Fruit fly (Drosophila melanogaster) whole organism, embryonic: ENCODE measurements around the gene CG9338.

Experiments
- Antp ChIP-seq: fragments of 200-800 bp; sonication (Bioruptor generic); optimal IDR thresholded peaks from 3 replicates; lab custom pipeline; 2016; ENCODE audit warnings: missing biosample characterization, missing genetic modification characterization
- Bteb2 ChIP-seq: fragments of 200-800 bp; sonication (Bioruptor generic); optimal IDR thresholded peaks from 2 replicates; lab custom pipeline; 2016; ENCODE audit warnings: missing biosample characterization, missing genetic modification characterization
- CG11695 ChIP-seq: fragments of 200-800 bp; sonication (Bioruptor generic); IDR thresholded peaks from 3 replicates; pipeline ENCODE4 v1.3.6; 2022; ENCODE audit warnings: missing biosample characterization, missing genetic modification characterization
- CG13296 ChIP-seq: fragments of 200-800 bp; sonication (Bioruptor generic); optimal IDR thresholded peaks from 3 replicates; lab custom pipeline; 2018; ENCODE audit warnings: missing biosample characterization, mild to moderate bottlenecking, missing genetic modification characterization
- CG13775 ChIP-seq: fragments of 200-800 bp; sonication (Bioruptor generic); optimal IDR thresholded peaks from 3 replicates; lab custom pipeline; 2017; ENCODE audit warnings: missing biosample characterization, mild to moderate bottlenecking, missing genetic modification characterization
- CG15011 ChIP-seq: fragments of 200-800 bp; sonication (Bioruptor generic); optimal IDR thresholded peaks from 3 replicates; lab custom pipeline; 2018; ENCODE audit warnings: missing biosample characterization, mild to moderate bottlenecking, missing genetic modification characterization
- CG15073 ChIP-seq: fragments of 200-800 bp; sonication (Bioruptor generic); optimal IDR thresholded peaks from 2 replicates; lab custom pipeline; 2016; ENCODE audit warnings: missing biosample characterization, missing genetic modification characterization
- CG1647 ChIP-seq: fragments of 200-800 bp; sonication (Bioruptor generic); optimal IDR thresholded peaks from 3 replicates; lab custom pipeline; 2016; ENCODE audit warnings: missing biosample characterization, missing genetic modification characterization
- CG17802 ChIP-seq: fragments of 200-800 bp; sonication (Bioruptor generic); optimal IDR thresholded peaks from 2 replicates; lab custom pipeline; 2018; ENCODE audit warnings: missing biosample characterization, mild to moderate bottlenecking, missing genetic modification characterization, moderate library complexity
- CG18262 ChIP-seq: fragments of 200-800 bp; optimal IDR thresholded peaks from 3 replicates; lab custom pipeline; 2019; ENCODE audit warnings: missing biosample characterization, mild to moderate bottlenecking, missing genetic modification characterization, moderate library complexity
- CG18764 ChIP-seq: fragments of 200-800 bp; sonication (Bioruptor generic); optimal IDR thresholded peaks from 3 replicates; lab custom pipeline; 2016; ENCODE audit warnings: missing biosample characterization, missing genetic modification characterization
- CG2199 ChIP-seq: fragments of 200-800 bp; sonication (Bioruptor generic); IDR thresholded peaks from 3 replicates; pipeline ENCODE4 v1.3.6; 2022; ENCODE audit warnings: missing biosample characterization, missing genetic modification characterization
- CG2202 ChIP-seq: fragments of 200-800 bp; sonication (Bioruptor generic); optimal IDR thresholded peaks from 2 replicates; lab custom pipeline; 2018; ENCODE audit warnings: missing biosample characterization, mild to moderate bottlenecking, missing genetic modification characterization
- CG32767 ChIP-seq: fragments of 200-800 bp; sonication (Bioruptor generic); IDR thresholded peaks from 2 replicates; pipeline ENCODE4 v1.3.6; 2022; ENCODE audit warnings: missing biosample characterization, missing genetic modification characterization
- CG3281 ChIP-seq: fragments of 200-800 bp; sonication (Bioruptor generic); optimal IDR thresholded peaks from 3 replicates; lab custom pipeline; 2017; ENCODE audit warnings: missing biosample characterization, mild to moderate bottlenecking, missing genetic modification characterization
- CG33213 ChIP-seq: fragments of 200-800 bp; sonication (Bioruptor generic); optimal IDR thresholded peaks from 3 replicates; lab custom pipeline; 2016; ENCODE audit warnings: missing biosample characterization, missing genetic modification characterization
- CG33557 ChIP-seq: fragments of 200-800 bp; sonication (Bioruptor generic); optimal IDR thresholded peaks from 2 replicates; lab custom pipeline; 2019; ENCODE audit warnings: missing biosample characterization, mild to moderate bottlenecking, missing genetic modification characterization, moderate library complexity
- CG3995 ChIP-seq: fragments of 200-800 bp; sonication (Bioruptor generic); optimal IDR thresholded peaks from 3 replicates; lab custom pipeline; 2016; ENCODE audit warnings: missing biosample characterization, missing genetic modification characterization
- CG4707 ChIP-seq: fragments of 200-800 bp; sonication (Bioruptor generic); optimal IDR thresholded peaks from 2 replicates; lab custom pipeline; 2018; ENCODE audit warnings: missing biosample characterization, mild to moderate bottlenecking, missing genetic modification characterization, moderate library complexity
- CG4820 ChIP-seq: fragments of 200-800 bp; sonication (Bioruptor generic); optimal IDR thresholded peaks from 3 replicates; lab custom pipeline; 2016; ENCODE audit warnings: missing biosample characterization, missing genetic modification characterization
- CG6254 ChIP-seq: fragments of 200-800 bp; sonication (Bioruptor generic); optimal IDR thresholded peaks from 3 replicates; lab custom pipeline; 2017; ENCODE audit warnings: mild to moderate bottlenecking, missing biosample characterization, missing genetic modification reagents, missing genetic modification characterization
- CG6689 ChIP-seq: fragments of 200-800 bp; sonication (Bioruptor generic); IDR thresholded peaks from 2 replicates; pipeline ENCODE4 v1.3.6; 2022; ENCODE audit warnings: missing biosample characterization, missing genetic modification characterization
- CG7745 ChIP-seq: fragments of 200-800 bp; sonication (Bioruptor generic); optimal IDR thresholded peaks from 2 replicates; lab custom pipeline; 2018; ENCODE audit warnings: missing biosample characterization, mild to moderate bottlenecking, missing genetic modification characterization, moderate library complexity
- CG7928 ChIP-seq: fragments of 200-800 bp; sonication (Bioruptor generic); optimal IDR thresholded peaks from 2 replicates; lab custom pipeline; 2017; ENCODE audit warnings: missing biosample characterization, mild to moderate bottlenecking, missing genetic modification characterization
- CkIIα-i1 ChIP-seq: fragments of 200-800 bp; sonication (Bioruptor generic); IDR thresholded peaks from 2 replicates; pipeline ENCODE4 v1.3.6; 2022; ENCODE audit warnings: missing biosample characterization, missing genetic modification characterization
- D19A ChIP-seq: fragments of 200-800 bp; optimal IDR thresholded peaks from 3 replicates; lab custom pipeline; 2019; ENCODE audit warnings: missing biosample characterization, mild to moderate bottlenecking, missing genetic modification characterization, moderate library complexity
- Dll ChIP-seq: fragments of 200-800 bp; sonication (Bioruptor generic); IDR thresholded peaks from 4 replicates; pipeline ENCODE4 v1.3.6; 2022; ENCODE audit warnings: missing biosample characterization, missing genetic modification characterization; ENCODE audit not compliant: partially characterized antibody
- ERR ChIP-seq: fragments of 200-800 bp; sonication (Bioruptor generic); optimal IDR thresholded peaks from 2 replicates; lab custom pipeline; 2016; ENCODE audit warnings: missing biosample characterization, missing genetic modification characterization
- Fer2 ChIP-seq: fragments of 200-800 bp; sonication (Bioruptor generic); optimal IDR thresholded peaks from 2 replicates; lab custom pipeline; 2018; ENCODE audit warnings: missing biosample characterization, mild to moderate bottlenecking, missing genetic modification characterization, moderate library complexity
- GATAe ChIP-seq: fragments of 200-800 bp; sonication (Bioruptor generic); conservative IDR thresholded peaks from 2 replicates; pipeline ENCODE4 v1.3.6; 2022; ENCODE audit warnings: missing biosample characterization, missing genetic modification characterization
- Gsc ChIP-seq: fragments of 200-800 bp; sonication (Bioruptor generic); IDR thresholded peaks from 2 replicates; pipeline ENCODE4 v1.3.6; 2022; ENCODE audit warnings: missing biosample characterization, missing genetic modification characterization
- HLH4C ChIP-seq: fragments of 200-800 bp; sonication (Bioruptor generic); IDR thresholded peaks from 3 replicates; pipeline ENCODE4 v1.3.6; 2022; ENCODE audit warnings: missing biosample characterization, missing genetic modification characterization; ENCODE audit not compliant: partially characterized antibody
- Taf1 ChIP-seq: fragments of 200-800 bp; sonication (Bioruptor generic); IDR thresholded peaks from 2 replicates; pipeline ENCODE4 v1.3.6; 2022; ENCODE audit warnings: missing biosample characterization, missing genetic modification characterization
- Trl ChIP-seq, 3 experiments: fragments of >200 bp in 2 of 3; fragments of 200-800 bp in 1 of 3; sonication (Bioruptor generic) in 1 of 3; optimal IDR thresholded peaks; 2 replicates in 1 of 3; 3 replicates in 2 of 3; lab custom pipeline; 2016 to 2017; ENCODE audit warnings: missing biosample characterization in 1 of 3, missing genetic modification characterization in 1 of 3
- YL-1 ChIP-seq: fragments of 200-800 bp; sonication (Bioruptor generic); optimal IDR thresholded peaks from 3 replicates; lab custom pipeline; 2017; ENCODE audit warnings: missing biosample characterization, mild to moderate bottlenecking, missing genetic modification characterization
- bowl ChIP-seq: fragments of 200-800 bp; sonication (Bioruptor generic); IDR thresholded peaks from 2 replicates; pipeline ENCODE4 v1.3.6; 2022; ENCODE audit warnings: missing biosample characterization, missing genetic modification characterization
- chinmo ChIP-seq: fragments of 200-800 bp; sonication (Bioruptor generic); IDR thresholded peaks from 4 replicates; pipeline ENCODE4 v1.3.6; 2022; ENCODE audit warnings: missing biosample characterization, missing genetic modification characterization; ENCODE audit not compliant: partially characterized antibody
- croc ChIP-seq: fragments of 200-800 bp; sonication (Bioruptor generic); conservative IDR thresholded peaks from 3 replicates; pipeline ENCODE4 v1.3.6; 2022; ENCODE audit warnings: missing biosample characterization, missing genetic modification characterization
- fru ChIP-seq: fragments of >200 bp; optimal IDR thresholded peaks from 2 replicates; lab custom pipeline; 2017
- ftz-f1 ChIP-seq: fragments of 200-800 bp; sonication (Bioruptor generic); optimal IDR thresholded peaks from 2 replicates; lab custom pipeline; 2016; ENCODE audit warnings: missing biosample characterization, missing genetic modification characterization
- grau ChIP-seq: fragments of 200-800 bp; optimal IDR thresholded peaks from 3 replicates; lab custom pipeline; 2019; ENCODE audit warnings: missing biosample characterization, mild to moderate bottlenecking, missing genetic modification characterization, moderate library complexity
- kay ChIP-seq: fragments of 200-800 bp; sonication (Bioruptor generic); optimal IDR thresholded peaks from 2 replicates; lab custom pipeline; 2016; ENCODE audit warnings: missing biosample characterization, missing genetic modification characterization
- lbe ChIP-seq: fragments of 200-800 bp; sonication (Bioruptor generic); optimal IDR thresholded peaks from 2 replicates; lab custom pipeline; 2016; ENCODE audit warnings: missing biosample characterization, mild to moderate bottlenecking, missing genetic modification characterization
- lmd ChIP-seq: fragments of 200-800 bp; sonication (Bioruptor generic); IDR thresholded peaks from 2 replicates; pipeline ENCODE4 v1.3.6; 2022; ENCODE audit warnings: missing biosample characterization, missing genetic modification characterization
- mld ChIP-seq: fragments of 200-800 bp; sonication (Bioruptor generic); IDR thresholded peaks from 3 replicates; pipeline ENCODE4 v1.3.6; 2022; ENCODE audit warnings: missing biosample characterization, missing genetic modification characterization; ENCODE audit not compliant: partially characterized antibody
- onecut ChIP-seq: fragments of 200-800 bp; sonication (Bioruptor generic); IDR thresholded peaks from 2 replicates; pipeline ENCODE4 v1.3.6; 2022; ENCODE audit warnings: missing biosample characterization, missing genetic modification characterization
- otp ChIP-seq: fragments of 200-800 bp; sonication (Bioruptor generic); IDR thresholded peaks from 3 replicates; pipeline ENCODE4, ENCODE4 v1.3.6; 2022; ENCODE audit warnings: missing biosample characterization, missing genetic modification characterization
- peb ChIP-seq: fragments of 200-800 bp; sonication (Bioruptor generic); IDR thresholded peaks from 2 replicates; pipeline ENCODE4 v1.3.6; 2022; ENCODE audit warnings: missing biosample characterization, missing genetic modification characterization
- sens-2 ChIP-seq: fragments of 200-800 bp; sonication (Bioruptor generic); IDR thresholded peaks from 2 replicates; pipeline ENCODE4 v1.3.6; 2022; ENCODE audit warnings: missing biosample characterization, missing genetic modification characterization
- seq ChIP-seq: fragments of 200-800 bp; sonication (Bioruptor generic); IDR thresholded peaks from 2 replicates; pipeline ENCODE4 v1.3.6; 2022; ENCODE audit warnings: missing biosample characterization, missing genetic modification characterization
- tx ChIP-seq: fragments of 200-800 bp; sonication (Bioruptor generic); optimal IDR thresholded peaks from 2 replicates; lab custom pipeline; 2016; ENCODE audit warnings: missing biosample characterization, missing genetic modification characterization

Gene CG9338

DNA sequence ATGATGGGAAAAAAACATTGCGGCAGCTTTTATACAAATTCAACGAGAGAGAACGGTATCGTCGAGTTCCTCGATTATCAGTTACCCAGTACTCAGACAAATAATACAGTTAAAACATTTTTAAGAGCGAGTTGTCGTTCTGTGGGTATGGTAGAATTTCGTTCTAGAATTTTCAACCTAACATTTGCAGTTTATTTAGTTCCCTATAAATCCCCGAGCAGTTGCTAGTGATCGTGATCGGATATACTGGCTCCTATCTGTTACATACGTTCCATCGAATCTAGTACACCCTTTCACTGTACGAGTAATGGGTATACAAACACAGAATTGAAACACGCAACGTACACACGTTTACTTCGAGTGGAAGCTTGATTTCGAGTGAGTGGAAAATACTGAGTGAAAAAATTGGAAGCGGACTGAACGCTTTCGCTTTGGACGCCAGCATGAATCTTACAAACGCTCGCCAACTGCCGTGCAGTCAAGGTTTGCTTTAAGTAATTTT, at the start of gene CG9338 (continued):
- TF ChIP-seq kay, result peak; percentile 90
- TF ChIP-seq peb, result peak; percentile 88
- TF ChIP-seq fru (lab: Kevin White, UChicago), result no peak
- peak; percentile 36 for TF ChIP-seq YL-1
- TF ChIP-seq lbe, result peak; percentile 61
- peak; percentile 71 for TF ChIP-seq CG3995 (GFP tag; lab: Kevin White, UChicago)
- peak; percentile 96 for TF ChIP-seq CG18262 (tag; lab: Kevin White, UChicago)
- peak; percentile 83 for TF ChIP-seq ERR
- peak; percentile 81 for TF ChIP-seq CG32767 (GFP tag; lab: Robert Waterston, UW)
- TF ChIP-seq CG33213 (GFP tag; lab: Kevin White, UChicago), result peak; percentile 70
- peak; percentile 82 for TF ChIP-seq Fer2 (tag; lab: Kevin White, UChicago)
- TF ChIP-seq Bteb2 (GFP tag; lab: Kevin White, UChicago), result peak; percentile 87
- TF ChIP-seq CG15011 (GFP tag; lab: Kevin White, UChicago), result peak; percentile 89
- TF ChIP-seq sens-2 (GFP tag; lab: Robert Waterston, UW), result 0 out of 2 replicates have a peak, but pooled peaks have one; percentile 11
- peak in 1 of 2 experiments; percentile 4 for TF ChIP-seq Trl (optimal IDR thresholded peaks at IDR 0.05; lab: Kevin White, UChicago)
- peak; percentile 91 for TF ChIP-seq Trl (GFP tag; optimal IDR thresholded peaks at IDR 0.05; lab: Kevin White, UChicago)
- TF ChIP-seq CG13775 (GFP tag; lab: Kevin White, UChicago), result peak; percentile 73
- peak; percentile 71 for TF ChIP-seq CG1647 (GFP tag; lab: Kevin White, UChicago)
- TF ChIP-seq CG17802, result peak; percentile 71
- peak; percentile 80 for TF ChIP-seq Taf1 (GFP tag; lab: Robert Waterston, UW)
- peak; percentile 95 for TF ChIP-seq CG6689 (GFP tag; lab: Robert Waterston, UW)
- TF ChIP-seq CG4707, result peak; percentile 11
- peak; percentile 82 for TF ChIP-seq Antp (GFP tag; lab: Kevin White, UChicago)
- TF ChIP-seq chinmo (GFP tag; lab: Robert Waterston, UW), result 0 out of 4 replicates have a peak, but pooled peaks have one; percentile 70
- peak; percentile 63 for TF ChIP-seq onecut (GFP tag; lab: Robert Waterston, UW)
- no peak for TF ChIP-seq otp (GFP tag; lab: Robert Waterston, UW)
- TF ChIP-seq CG13296, result peak; percentile 94
- peak; percentile 80 for TF ChIP-seq GATAe (GFP tag; lab: Robert Waterston, UW)
- peak; percentile 86 for TF ChIP-seq lmd (GFP tag; lab: Robert Waterston, UW)
- TF ChIP-seq Gsc, result no peak
- TF ChIP-seq mld (GFP tag; lab: Robert Waterston, UW), result no peak
- TF ChIP-seq CkIIα-i1, result no peak
- peak; percentile 74 for TF ChIP-seq D19A
- TF ChIP-seq CG33557 (GFP tag; lab: Kevin White, UChicago), result peak; percentile 33
- peak; percentile 84 for TF ChIP-seq grau (tag; lab: Kevin White, UChicago)
- TF ChIP-seq, all 482 proteins: peak for 401

DNA sequence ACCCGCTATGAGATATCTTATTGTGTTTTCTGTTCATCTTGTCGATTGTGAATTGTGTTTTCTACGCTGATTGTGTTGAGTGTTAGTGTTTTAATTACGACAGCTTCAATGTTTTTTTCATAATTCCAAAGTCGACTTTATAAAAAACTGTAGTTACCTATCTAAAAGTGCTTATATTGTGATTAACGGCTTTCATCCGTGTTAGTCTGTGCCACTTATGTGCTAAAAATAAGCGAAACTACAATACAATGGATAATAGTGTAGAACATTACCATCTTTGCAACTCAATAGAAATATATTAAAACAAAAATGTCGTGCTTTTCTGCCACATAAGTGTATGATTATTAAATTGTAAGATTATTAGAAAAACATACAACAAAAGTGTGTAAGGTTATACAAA, 48.9 kb upstream of the CG9338 start, which contains the start of gene CG33322:
Gene CG33322, minus strand, starts transcription at position 101 of the 400 bp plus-strand sequence.
- TF ChIP-seq Dll (GFP tag; lab: Robert Waterston, UW), result no peak
- TF ChIP-seq seq (GFP tag; lab: Robert Waterston, UW), result no peak
- TF ChIP-seq CG3281 (GFP tag; lab: Kevin White, UChicago), result no peak
- no peak for TF ChIP-seq CG1647 (GFP tag; lab: Kevin White, UChicago)
- no peak for TF ChIP-seq CG2202 (tag; lab: Kevin White, UChicago)
- TF ChIP-seq CG6254 (GFP tag; lab: Kevin White, UChicago), result no peak
- no peak for TF ChIP-seq mld (GFP tag; lab: Robert Waterston, UW)
- TF ChIP-seq ftz-f1 (GFP tag; lab: Kevin White, UChicago), result no peak
- no peak for TF ChIP-seq CG2199 (GFP tag; lab: Robert Waterston, UW)
- TF ChIP-seq bowl (GFP tag; lab: Robert Waterston, UW), result no peak
- TF ChIP-seq CG4820 (GFP tag; lab: Kevin White, UChicago), result no peak
- TF ChIP-seq croc, result no peak
- no peak for TF ChIP-seq CG7745
- TF ChIP-seq tx (GFP tag; lab: Kevin White, UChicago), result no peak
- TF ChIP-seq CG7928, result no peak
- no peak for TF ChIP-seq CG15073
- TF ChIP-seq HLH4C, result no peak
- no peak for TF ChIP-seq CG18764 (GFP tag; lab: Kevin White, UChicago)
- no peak for TF ChIP-seq CG11695 (GFP tag; lab: Robert Waterston, UW)
